Worm (Caenorhabditis elegans) whole organism, L4 larva: ENCODE measurements around the gene F47B8.1.

ENCODE experiments used
- F10B5.3 ChIP-seq: sonication (generic microtip); optimal IDR thresholded peaks from 2 replicates; lab custom pipeline; 2016; ENCODE audit warnings: mild to moderate bottlenecking, missing genetic modification characterization, missing compliant biosample characterization
- F26F4.8 ChIP-seq: fragments of 200-800 bp; sonication (Bioruptor generic); conservative IDR thresholded peaks from 2 replicates; pipeline ENCODE4 v1.3.6; 2022; ENCODE audit warnings: missing genetic modification characterization, missing compliant biosample characterization
- R02D3.7 ChIP-seq: fragments of 150-350 bp; sonication (generic microtip); optimal IDR thresholded peaks from 3 replicates; lab custom pipeline; 2014; ENCODE audit warnings: missing biosample characterization, missing genetic modification characterization
- Y105C5A.15 ChIP-seq: fragments of 200-800 bp; sonication (Bioruptor generic); IDR thresholded peaks from 2 replicates; pipeline ENCODE4 v1.3.6; 2022; ENCODE audit warnings: missing genetic modification characterization, missing compliant biosample characterization
- Y48G9A.11 ChIP-seq: fragments of 200-800 bp; sonication (Bioruptor generic); IDR thresholded peaks from 2 replicates; pipeline ENCODE4 v1.3.6; 2022; ENCODE audit warnings: missing genetic modification reagents, missing genetic modification characterization, missing compliant biosample characterization
- ceh-20 ChIP-seq: fragments of 200-800 bp; sonication (Bioruptor generic); IDR thresholded peaks from 2 replicates; pipeline ENCODE4 v1.3.6; 2022; ENCODE audit warnings: missing genetic modification reagents, missing genetic modification characterization, missing compliant biosample characterization
- ceh-44 ChIP-seq: fragments of 200-800 bp; sonication (Bioruptor generic); IDR thresholded peaks from 2 replicates; pipeline ENCODE4 v1.3.6; 2022; ENCODE audit warnings: missing genetic modification reagents, missing genetic modification characterization, missing compliant biosample characterization
- ces-1 ChIP-seq: fragments of 150-350 bp; sonication (generic microtip); optimal IDR thresholded peaks from 4 replicates; lab custom pipeline; 2014; ENCODE audit warnings: missing biosample characterization, missing genetic modification reagents, missing genetic modification characterization
- daf-12 ChIP-seq: fragments of 150-350 bp; optimal IDR thresholded peaks from 2 replicates; lab custom pipeline; 2014; ENCODE audit warnings: missing biosample characterization, missing genetic modification reagents, missing genetic modification characterization
- daf-8 ChIP-seq: fragments of 200-800 bp; sonication (Bioruptor generic); IDR thresholded peaks from 2 replicates; pipeline ENCODE4 v1.3.6; 2022; ENCODE audit warnings: missing genetic modification characterization, missing compliant biosample characterization
- dmd-9 ChIP-seq: fragments of 200-800 bp; sonication (Bioruptor generic); IDR thresholded peaks from 2 replicates; pipeline ENCODE4 v1.3.6; 2022; ENCODE audit warnings: missing genetic modification reagents, missing genetic modification characterization, missing compliant biosample characterization
- duxl-1 ChIP-seq: sonication (generic microtip); optimal IDR thresholded peaks from 2 replicates; lab custom pipeline; 2016; ENCODE audit warnings: mild to moderate bottlenecking, missing genetic modification characterization, moderate library complexity, missing compliant biosample characterization; ENCODE audit not compliant: poor library complexity
- dve-1 ChIP-seq: sonication (generic microtip); optimal IDR thresholded peaks from 2 replicates; lab custom pipeline; 2017; ENCODE audit warnings: antibody characterized with exemption, mild to moderate bottlenecking, missing genetic modification characterization, missing compliant biosample characterization; ENCODE audit not compliant: insufficient read depth
- fos-1 ChIP-seq: fragments of 150-350 bp; optimal IDR thresholded peaks from 2 replicates; lab custom pipeline; 2014; ENCODE audit warnings: missing biosample characterization, missing genetic modification characterization
- gei-8 ChIP-seq: fragments of 200-800 bp; sonication (Bioruptor generic); optimal IDR thresholded peaks from 2 replicates; lab custom pipeline; 2018; ENCODE audit warnings: mild to moderate bottlenecking, missing genetic modification characterization, missing compliant biosample characterization
- hmg-1.1 ChIP-seq: fragments of 200-800 bp; sonication (Bioruptor generic); IDR thresholded peaks from 2 replicates; pipeline ENCODE4 v1.3.6; 2022; ENCODE audit warnings: missing genetic modification reagents, missing genetic modification characterization, missing compliant biosample characterization
- jun-1 ChIP-seq: fragments of 150-350 bp; optimal IDR thresholded peaks from 2 replicates; lab custom pipeline; 2014; ENCODE audit warnings: missing biosample characterization, missing genetic modification reagents, missing genetic modification characterization
- lin-1 ChIP-seq: fragments of 200-800 bp; sonication (Bioruptor generic); IDR thresholded peaks from 2 replicates; pipeline ENCODE4 v1.3.6; 2022; ENCODE audit warnings: missing genetic modification reagents, missing genetic modification characterization, missing compliant biosample characterization
- lin-13 ChIP-seq: fragments of 150-350 bp; optimal IDR thresholded peaks from 2 replicates; lab custom pipeline; 2014; ENCODE audit warnings: missing biosample characterization, missing genetic modification reagents, missing genetic modification characterization
- lin-29 ChIP-seq: fragments of 200-800 bp; sonication (Bioruptor generic); IDR thresholded peaks from 2 replicates; pipeline ENCODE4 v1.3.6; 2022; ENCODE audit warnings: missing genetic modification reagents, missing genetic modification characterization, missing compliant biosample characterization
- lin-38 ChIP-seq: fragments of 200-800 bp; sonication (Bioruptor generic); IDR thresholded peaks from 2 replicates; pipeline ENCODE4 v1.3.6; 2022; ENCODE audit warnings: missing genetic modification reagents, missing genetic modification characterization, missing compliant biosample characterization
- lin-39 ChIP-seq: fragments of 150-350 bp; optimal IDR thresholded peaks from 2 replicates; lab custom pipeline; 2014; ENCODE audit warnings: missing biosample characterization, missing genetic modification reagents, missing genetic modification characterization
- lir-3 ChIP-seq: sonication (generic microtip); optimal IDR thresholded peaks from 2 replicates; lab custom pipeline; 2016; ENCODE audit warnings: mild to moderate bottlenecking, missing genetic modification characterization, missing compliant biosample characterization
- lsy-2 ChIP-seq, 2 experiments: fragments of 150-350 bp in 1 of 2; sonication (generic microtip) in 1 of 2; optimal IDR thresholded peaks; 2 replicates each; lab custom pipeline; 2014 to 2017; ENCODE audit warnings: missing biosample characterization in 2 of 2, missing genetic modification characterization in 2 of 2
- madf-9 ChIP-seq: fragments of 200-800 bp; sonication (Bioruptor generic); conservative IDR thresholded peaks from 2 replicates; pipeline ENCODE4 v1.3.6; 2022; ENCODE audit warnings: missing genetic modification reagents, missing genetic modification characterization, missing compliant biosample characterization
- mdl-1 ChIP-seq, 2 experiments: fragments of 150-350 bp in 1 of 2; sonication (generic microtip) in 1 of 2; optimal IDR thresholded peaks; 2 replicates each; lab custom pipeline; 2014 to 2017; ENCODE audit warnings: missing biosample characterization in 2 of 2, missing genetic modification characterization in 2 of 2
- mes-2 ChIP-seq: sonication (generic microtip); optimal IDR thresholded peaks from 2 replicates; lab custom pipeline; 2016; ENCODE audit warnings: missing genotype, mild to moderate bottlenecking, missing genetic modification characterization, missing compliant biosample characterization; ENCODE audit not compliant: poor library complexity, severe bottlenecking
- nhr-102 ChIP-seq: sonication (generic microtip); optimal IDR thresholded peaks from 2 replicates; lab custom pipeline; 2016; ENCODE audit warnings: mild to moderate bottlenecking, missing genetic modification characterization, moderate library complexity, missing compliant biosample characterization
- nhr-11 ChIP-seq: fragments of 150-350 bp; optimal IDR thresholded peaks from 2 replicates; lab custom pipeline; 2014; ENCODE audit warnings: missing biosample characterization, missing genetic modification characterization
- nhr-41 ChIP-seq: fragments of 200-800 bp; sonication (Bioruptor generic); IDR thresholded peaks from 2 replicates; pipeline ENCODE4 v1.3.6; 2022; ENCODE audit warnings: missing genetic modification reagents, missing genetic modification characterization, missing compliant biosample characterization
- nhr-42 ChIP-seq: fragments of 200-800 bp; sonication (Bioruptor generic); IDR thresholded peaks from 2 replicates; pipeline ENCODE4 v1.3.6; 2022; ENCODE audit warnings: missing genetic modification characterization, missing compliant biosample characterization
- nhr-48 ChIP-seq: sonication (generic microtip); optimal IDR thresholded peaks from 2 replicates; lab custom pipeline; 2016; ENCODE audit warnings: mild to moderate bottlenecking, missing genetic modification characterization, missing compliant biosample characterization
- pha-4 ChIP-seq, 2 experiments: fragments of 150-350 bp in 1 of 2; fragments of 200-800 bp in 1 of 2; sonication (Bioruptor generic) in 1 of 2; IDR thresholded peaks in 1 of 2; optimal IDR thresholded peaks in 1 of 2; 2 replicates each; pipeline versions ENCODE4 v1.3.6 to Lab custom; 2014 to 2022; ENCODE audit warnings: missing genetic modification characterization in 2 of 2, missing genetic modification reagents in 2 of 2, missing biosample characterization in 1 of 2, missing compliant biosample characterization in 1 of 2
- php-3 ChIP-seq: fragments of 200-800 bp; sonication (Bioruptor generic); IDR thresholded peaks from 2 replicates; pipeline ENCODE4 v1.3.6; 2022; ENCODE audit warnings: missing genetic modification reagents, missing genetic modification characterization, missing compliant biosample characterization
- set-16 ChIP-seq: fragments of 200-800 bp; sonication (Bioruptor generic); IDR thresholded peaks from 2 replicates; pipeline ENCODE4 v1.3.6; 2022; ENCODE audit warnings: missing genetic modification reagents, missing genetic modification characterization, missing compliant biosample characterization
- skn-1 ChIP-seq: fragments of 150-350 bp; optimal IDR thresholded peaks from 2 replicates; lab custom pipeline; 2014; ENCODE audit warnings: missing biosample characterization, missing genetic modification characterization
- spr-1 ChIP-seq: sonication (generic microtip); optimal IDR thresholded peaks from 2 replicates; lab custom pipeline; 2016; ENCODE audit warnings: mild to moderate bottlenecking, missing genetic modification characterization, missing compliant biosample characterization
- spr-3 ChIP-seq: fragments of 200-800 bp; sonication (Bioruptor generic); optimal IDR thresholded peaks from 2 replicates; lab custom pipeline; 2018; ENCODE audit warnings: mild to moderate bottlenecking, missing genetic modification characterization, missing compliant biosample characterization
- tra-1 ChIP-seq: fragments of 200-800 bp; sonication (Bioruptor generic); IDR thresholded peaks from 2 replicates; pipeline ENCODE4 v1.3.6; 2022; ENCODE audit warnings: missing genetic modification reagents, missing genetic modification characterization, missing compliant biosample characterization
- unc-39 ChIP-seq: sonication (generic microtip); optimal IDR thresholded peaks from 2 replicates; lab custom pipeline; 2017; ENCODE audit warnings: missing biosample characterization, missing genetic modification characterization
- zag-1 ChIP-seq: fragments of 150-350 bp; optimal IDR thresholded peaks from 2 replicates; lab custom pipeline; 2014; ENCODE audit warnings: missing biosample characterization, missing genetic modification characterization
- zfp-3 ChIP-seq: fragments of 200-800 bp; sonication (Bioruptor generic); conservative IDR thresholded peaks from 2 replicates; pipeline ENCODE4 v1.3.6; 2022; ENCODE audit warnings: missing genetic modification reagents, missing genetic modification characterization, missing compliant biosample characterization
- zip-2 ChIP-seq: fragments of 150-350 bp; optimal IDR thresholded peaks from 2 replicates; lab custom pipeline; 2014; ENCODE audit warnings: missing biosample characterization, missing genetic modification characterization

The F47B8.1 gene

ce11 chrV:14331477-14331876 is 17.3 kb upstream of the F47B8.1 start, which contains the start of gene F47B8.8:
Gene F47B8.8 (plus strand): TSS chrV:14331733.
- TF ChIP-seq tra-1 (GFP tag; lab: Robert Waterston, UW) (no peak), mdl-1 (tag; optimal IDR thresholded peaks at IDR 0.05; lab: Kevin White, UChicago) (peak in 1 of 2 experiments; percentile 13), lin-29 (GFP tag; lab: Robert Waterston, UW) (no peak)

- TF ChIP-seq nhr-48 (tag; lab: Kevin White, UChicago): no peak
- TF ChIP-seq R02D3.7 (tag; lab: Kevin White, UChicago): no peak
- no peak for TF ChIP-seq unc-39 (tag; lab: Kevin White, UChicago)
- TF ChIP-seq daf-12 (tag; lab: Kevin White, UChicago): no peak
- TF ChIP-seq duxl-1 (tag; lab: Kevin White, UChicago): no peak
- TF ChIP-seq lin-1: no peak
- TF ChIP-seq madf-9: no peak
- TF ChIP-seq set-16 (GFP tag; lab: Robert Waterston, UW): no peak
- no peak for TF ChIP-seq skn-1 (tag; lab: Kevin White, UChicago)
- TF ChIP-seq zfp-3: no peak
- TF ChIP-seq spr-1: no peak
- no peak for TF ChIP-seq hmg-1.1 (GFP tag; lab: Robert Waterston, UW)
- TF ChIP-seq, all 104 proteins: peak for 0
Measured at ce11 chrV:14328806-14329205, 14.7 kb upstream of the F47B8.1 start, which contains the start of gene pepm-1. Gene pepm-1 (plus strand): TSS chrV:14329106.

ce11 chrV:14327776-14328175 is 13.6 kb upstream of the F47B8.1 start, which contains the start of gene F47B8.5:
Gene F47B8.5 (minus strand): TSS chrV:14327876.
- TF ChIP-seq F26F4.8 (GFP tag; lab: Robert Waterston, UW) (no peak), zip-2 (tag; lab: Kevin White, UChicago) (no peak), mes-2 (no peak), zag-1 (tag; lab: Kevin White, UChicago) (no peak), ceh-44 (GFP tag; lab: Robert Waterston, UW) (no peak), F10B5.3 (tag; lab: Kevin White, UChicago) (no peak), fos-1 (tag; lab: Kevin White, UChicago) (no peak), pha-4 (GFP tag; IDR thresholded peaks at IDR 0.05; lab: Robert Waterston, UW) (no peak), pha-4 (tag; optimal IDR thresholded peaks at IDR 0.05; lab: Kevin White, UChicago) (no peak), nhr-11 (no peak)

- TF ChIP-seq nhr-41 (GFP tag; lab: Robert Waterston, UW) (0 out of 2 replicates have a peak, but pooled peaks have one; percentile 6), daf-8 (no peak), dmd-9 (GFP tag; lab: Robert Waterston, UW) (0 out of 2 replicates have a peak, but pooled peaks have one; percentile 33), F10B5.3 (tag; lab: Kevin White, UChicago) (no peak), php-3 (no peak), lin-39 (no peak), Y48G9A.11 (no peak), lin-13 (no peak), lin-38 (GFP tag; lab: Robert Waterston, UW) (no peak), jun-1 (tag; lab: Kevin White, UChicago) (no peak), dve-1 (tag; lab: Kevin White, UChicago) (no peak), gei-8 (GFP tag; lab: Kevin White, UChicago) (no peak), lin-1 (no peak), nhr-11 (no peak), ces-1 (GFP tag; lab: Kevin White, UChicago) (no peak), ceh-20 (no peak), spr-3 (GFP tag; lab: Kevin White, UChicago) (no peak), nhr-42 (GFP tag; lab: Robert Waterston, UW) (no peak), Y105C5A.15 (GFP tag; lab: Robert Waterston, UW) (no peak), ceh-44 (GFP tag; lab: Robert Waterston, UW) (no peak), nhr-102 (no peak), lsy-2 (tag; optimal IDR thresholded peaks at IDR 0.05; lab: Kevin White, UChicago) (no peak), lir-3 (tag; lab: Kevin White, UChicago) (no peak)
Measured at ce11 chrV:14324502-14325467, 10.6 kb upstream of the F47B8.1 start, which contains the start of the genes F47B8.4 and F47B8.18. Gene F47B8.4 (minus strand): TSS chrV:14324673. Gene F47B8.18 (minus strand): TSS chrV:14325464.
